Worm (Caenorhabditis elegans) whole organism, late embryonic: ENCODE results near the gene nhr-221.

ENCODE experiments used
- ama-1 ChIP-seq: fragments of 150-350 bp; optimal IDR thresholded peaks from 2 replicates; lab custom pipeline; 2014
- ceh-14 ChIP-seq: sonication (generic microtip); optimal IDR thresholded peaks from 2 replicates; lab custom pipeline; 2016; ENCODE audit warnings: missing genotype, missing genetic modification characterization, missing compliant biosample characterization
- dve-1 ChIP-seq: sonication (generic microtip); optimal IDR thresholded peaks from 2 replicates; lab custom pipeline; 2017; ENCODE audit warnings: antibody characterized with exemption, mild to moderate bottlenecking, missing genetic modification characterization, missing compliant biosample characterization
- pha-4 ChIP-seq: fragments of 150-350 bp; optimal IDR thresholded peaks from 2 replicates; lab custom pipeline; 2018; ENCODE audit warnings: missing biosample characterization, missing genetic modification reagents, missing genetic modification characterization
- unc-3 ChIP-seq, 2 experiments: fragments of 200-800 bp in 1 of 2; sonication (Bioruptor generic) in 1 of 2; sonication (generic microtip) in 1 of 2; conservative IDR thresholded peaks in 1 of 2; optimal IDR thresholded peaks in 1 of 2; 2 replicates each; pipeline versions ENCODE4 v1.3.6 to Lab custom; 2016 to 2022; ENCODE audit warnings: missing compliant biosample characterization in 2 of 2, missing genetic modification characterization in 2 of 2, missing genetic modification reagents in 1 of 2

- no peak for TF ChIP-seq ama-1 (lab: Kevin White, UChicago)
- no peak for TF ChIP-seq dve-1 (tag; lab: Kevin White, UChicago)
- no peak for TF ChIP-seq unc-3 (GFP tag; conservative IDR thresholded peaks at IDR 0.05; lab: Robert Waterston, UW)
- TF ChIP-seq unc-3 (tag; optimal IDR thresholded peaks at IDR 0.05; lab: Kevin White, UChicago) = no peak
- TF ChIP-seq ceh-14 (tag; lab: Kevin White, UChicago) = no peak
- TF ChIP-seq pha-4 (tag; lab: Kevin White, UChicago) = no peak
These were observed 10.2 kb downstream of the nhr-221 start, which contains the start of gene T24A6.7 for ce11 chrV:3524970-3525369.
